Fruit fly (Drosophila melanogaster) whole organism, embryonic: ENCODE results near the gene lili.

Experiments
- Atf6 ChIP-seq: fragments of 200-800 bp; sonication (Bioruptor generic); IDR thresholded peaks from 2 replicates; pipeline ENCODE4 v1.3.6; 2022; ENCODE audit warnings: missing biosample characterization, missing genetic modification characterization
- CG11696 ChIP-seq: fragments of 200-800 bp; sonication (Bioruptor generic); IDR thresholded peaks from 2 replicates; pipeline ENCODE4 v1.3.6; 2022; ENCODE audit warnings: missing biosample characterization, missing genetic modification characterization
- CG15696 ChIP-seq: fragments of 200-800 bp; sonication (Bioruptor generic); optimal IDR thresholded peaks from 2 replicates; lab custom pipeline; 2019; ENCODE audit warnings: missing biosample characterization, mild to moderate bottlenecking, missing genetic modification characterization, moderate library complexity
- CG4404 ChIP-seq: fragments of 200-800 bp; sonication (Bioruptor generic); IDR thresholded peaks from 2 replicates; pipeline ENCODE4 v1.3.6; 2022; ENCODE audit warnings: missing biosample characterization, missing genetic modification characterization
- CG6854 ChIP-seq: fragments of 200-800 bp; sonication (Bioruptor generic); optimal IDR thresholded peaks from 3 replicates; lab custom pipeline; 2017; ENCODE audit warnings: missing biosample characterization, mild to moderate bottlenecking, missing genetic modification characterization
- CG7786 ChIP-seq: fragments of 200-800 bp; sonication (Bioruptor generic); optimal IDR thresholded peaks from 2 replicates; lab custom pipeline; 2016; ENCODE audit warnings: missing biosample characterization, missing genetic modification characterization
- Dp ChIP-seq: fragments of 200-800 bp; sonication (Bioruptor generic); optimal IDR thresholded peaks from 2 replicates; lab custom pipeline; 2018; ENCODE audit warnings: missing biosample characterization, mild to moderate bottlenecking, missing genetic modification characterization, moderate library complexity
- Opbp ChIP-seq: fragments of 200-800 bp; sonication (Bioruptor generic); IDR thresholded peaks from 3 replicates; pipeline ENCODE4 v1.3.6; 2022; ENCODE audit warnings: missing biosample characterization, missing genetic modification characterization; ENCODE audit not compliant: partially characterized antibody
- ab ChIP-seq: fragments of 200-800 bp; sonication (Bioruptor generic); optimal IDR thresholded peaks from 2 replicates; lab custom pipeline; 2016; ENCODE audit warnings: missing biosample characterization, missing genetic modification characterization
- dati ChIP-seq: fragments of 200-800 bp; sonication (Bioruptor generic); IDR thresholded peaks from 2 replicates; pipeline ENCODE4 v1.3.6; 2022; ENCODE audit warnings: missing biosample characterization, missing genetic modification characterization
- lbe ChIP-seq: fragments of 200-800 bp; sonication (Bioruptor generic); optimal IDR thresholded peaks from 2 replicates; lab custom pipeline; 2016; ENCODE audit warnings: missing biosample characterization, mild to moderate bottlenecking, missing genetic modification characterization
- shn ChIP-seq: fragments of 200-800 bp; sonication (Bioruptor generic); optimal IDR thresholded peaks from 3 replicates; lab custom pipeline; 2016; ENCODE audit warnings: missing biosample characterization, missing genetic modification characterization
- usp ChIP-seq: fragments of >200 bp; optimal IDR thresholded peaks from 2 replicates; lab custom pipeline; 2017; ENCODE audit warnings: missing biosample characterization, missing genetic modification characterization

DNA sequence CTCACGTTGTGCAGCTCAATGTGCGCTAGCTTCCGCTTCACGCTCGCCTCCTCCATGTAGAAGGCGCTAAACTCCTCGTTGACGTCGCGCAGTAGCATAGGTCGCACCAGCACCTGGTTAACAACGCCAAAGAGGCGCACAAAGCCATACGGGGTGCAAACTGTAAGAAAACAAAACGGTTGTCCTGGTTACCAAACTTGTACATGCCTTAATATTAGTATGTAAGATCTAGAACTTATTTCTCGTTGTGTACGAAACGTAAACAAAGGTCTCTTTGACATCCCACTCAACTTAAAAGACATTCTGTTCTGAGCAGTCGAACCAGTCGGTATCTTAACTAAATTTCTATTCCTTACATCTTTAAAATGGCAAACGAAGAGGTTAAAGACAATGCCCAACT, 6.5 kb downstream of the lili start, which contains the start of gene CG6980:
- no peak for TF ChIP-seq dati (GFP tag; lab: Robert Waterston, UW)
- TF ChIP-seq CG11696: no peak
- no peak for TF ChIP-seq Opbp (GFP tag; lab: Robert Waterston, UW)
- TF ChIP-seq CG6854 (GFP tag; lab: Kevin White, UChicago): no peak
- no peak for TF ChIP-seq ab (GFP tag; lab: Kevin White, UChicago)
- TF ChIP-seq CG7786: no peak
- no peak for TF ChIP-seq CG4404 (GFP tag; lab: Robert Waterston, UW)
- TF ChIP-seq CG15696 (tag; lab: Kevin White, UChicago): no peak
- TF ChIP-seq shn: no peak
- TF ChIP-seq lbe (GFP tag; lab: Kevin White, UChicago): no peak
- TF ChIP-seq Atf6 (GFP tag; lab: Robert Waterston, UW): no peak
- TF ChIP-seq Dp (GFP tag; lab: Kevin White, UChicago): no peak
- no peak for TF ChIP-seq usp
